Worm (Caenorhabditis elegans): ENCODE measurements around the gene F46C8.1.

- TF ChIP-seq nhr-25 (tag; optimal IDR thresholded peaks at IDR 0.05) (peak; percentile 82), mdl-1 (tag; optimal IDR thresholded peaks at IDR 0.05) (peak; percentile 57 to 83), snpc-4 (tag; optimal IDR thresholded peaks at IDR 0.05) (peak; percentile 55), egl-27 (tag; optimal IDR thresholded peaks at IDR 0.05) (peak; percentile 86), sma-9 (GFP tag; optimal IDR thresholded peaks at IDR 0.05) (peak; percentile 93), sma-9 (tag; optimal IDR thresholded peaks at IDR 0.05) (no peak), nhr-11 (tag; optimal IDR thresholded peaks at IDR 0.05) (no peak), ama-1 (optimal IDR thresholded peaks at IDR 0.05) (no peak), R02D3.7 (tag; optimal IDR thresholded peaks at IDR 0.05) (no peak), F13H6.1 (tag; optimal IDR thresholded peaks at IDR 0.05) (peak; percentile 94), nhr-237 (tag; optimal IDR thresholded peaks at IDR 0.05) (no peak), ZK546.5 (tag; optimal IDR thresholded peaks at IDR 0.05) (no peak), lin-13 (GFP tag; optimal IDR thresholded peaks at IDR 0.05) (peak; percentile 91)
Measured at ce11 chrX:7500970-7501369, 47.3 kb upstream of the F46C8.1 start, which contains the start of gene uggt-1.

Measured in whole organism, L2 larva.